Worm (Caenorhabditis elegans) whole organism, L1 larva: ENCODE measurements around the gene sra-1.

Experiments used
- F16B12.6 ChIP-seq: fragments of 150-350 bp; optimal IDR thresholded peaks from 2 replicates; lab custom pipeline; 2014; ENCODE audit warnings: missing biosample characterization, missing genetic modification characterization
- Y116A8C.19 ChIP-seq: sonication (generic microtip); optimal IDR thresholded peaks from 2 replicates; lab custom pipeline; 2016; ENCODE audit warnings: missing compliant biosample characterization, missing genetic modification characterization, borderline replicate concordance
- aha-1 ChIP-seq: fragments of 150-350 bp; optimal IDR thresholded peaks from 2 replicates; lab custom pipeline; 2014; ENCODE audit warnings: missing biosample characterization, missing genetic modification characterization
- alr-1 ChIP-seq: fragments of 200-800 bp; sonication (Bioruptor generic); optimal IDR thresholded peaks from 2 replicates; lab custom pipeline; 2018; ENCODE audit warnings: borderline replicate concordance, mild to moderate bottlenecking, missing genetic modification characterization, missing compliant biosample characterization
- aly-2 ChIP-seq: fragments of 150-350 bp; optimal IDR thresholded peaks from 2 replicates; lab custom pipeline; 2014; ENCODE audit warnings: missing biosample characterization, missing genetic modification characterization
- ama-1 ChIP-seq: fragments of 150-350 bp; optimal IDR thresholded peaks from 2 replicates; lab custom pipeline; 2014
- blmp-1 ChIP-seq: fragments of 150-350 bp; optimal IDR thresholded peaks from 2 replicates; lab custom pipeline; 2014; ENCODE audit warnings: missing biosample characterization, missing genetic modification characterization
- ceh-63 ChIP-seq: fragments of 200-800 bp; sonication (Bioruptor generic); optimal IDR thresholded peaks from 2 replicates; lab custom pipeline; 2018; ENCODE audit warnings: mild to moderate bottlenecking, missing genetic modification characterization, missing compliant biosample characterization
- ceh-82 ChIP-seq, 3 experiments: fragments of 150-350 bp in 1 of 3; sonication (generic microtip) in 2 of 3; optimal IDR thresholded peaks; 2 replicates each; lab custom pipeline; 2014 to 2017; ENCODE audit warnings: missing biosample characterization in 3 of 3, missing genetic modification characterization in 3 of 3
- ceh-90 ChIP-seq: sonication (generic microtip); optimal IDR thresholded peaks from 2 replicates; lab custom pipeline; 2016; ENCODE audit warnings: missing genetic modification characterization, missing compliant biosample characterization
- efl-1 ChIP-seq, 4 experiments: fragments of 150-350 bp; optimal IDR thresholded peaks in 3 of 4; peaks in 1 of 4; 1 replicate in 1 of 4; 2 replicates in 3 of 4; lab custom pipeline; 2014; ENCODE audit warnings: missing biosample characterization in 2 of 4, missing genetic modification characterization in 2 of 4, missing genetic modification reagents in 2 of 4
- egl-27 ChIP-seq, 2 experiments: fragments of 150-350 bp in 1 of 2; sonication (generic microtip); optimal IDR thresholded peaks; 3 replicates each; lab custom pipeline; 2017 to 2018; ENCODE audit warnings: missing biosample characterization in 2 of 2, missing genetic modification characterization in 2 of 2, missing genetic modification reagents in 2 of 2
- elt-2 ChIP-seq: sonication (generic microtip); optimal IDR thresholded peaks from 2 replicates; lab custom pipeline; 2016; ENCODE audit warnings: missing genetic modification characterization, mild to moderate bottlenecking, inconsistent platforms, missing compliant biosample characterization, missing genetic modification reagents
- fkh-8 ChIP-seq: sonication (generic microtip); optimal IDR thresholded peaks from 2 replicates; lab custom pipeline; 2016; ENCODE audit warnings: mild to moderate bottlenecking, missing genetic modification characterization, missing compliant biosample characterization
- fos-1 ChIP-seq: fragments of 150-350 bp; optimal IDR thresholded peaks from 2 replicates; lab custom pipeline; 2014; ENCODE audit warnings: missing biosample characterization, missing genetic modification characterization
- grh-1 ChIP-seq: fragments of 200-800 bp; sonication (Bioruptor generic); IDR thresholded peaks from 2 replicates; pipeline ENCODE4 v1.3.6; 2022; ENCODE audit warnings: missing genetic modification reagents, missing genetic modification characterization, missing compliant biosample characterization
- hlh-17 ChIP-seq: fragments of 200-800 bp; sonication (Bioruptor generic); optimal IDR thresholded peaks from 2 replicates; lab custom pipeline; 2018; ENCODE audit warnings: missing genetic modification characterization, mild to moderate bottlenecking, missing compliant biosample characterization, moderate library complexity, borderline replicate concordance
- hpl-2 ChIP-seq: fragments of 150-350 bp; optimal IDR thresholded peaks from 2 replicates; lab custom pipeline; 2014; ENCODE audit warnings: missing biosample characterization, missing genetic modification reagents, missing genetic modification characterization
- irx-1 ChIP-seq: sonication (generic microtip); optimal IDR thresholded peaks from 2 replicates; lab custom pipeline; 2016; ENCODE audit warnings: missing genetic modification characterization, missing compliant biosample characterization
- isw-1 ChIP-seq: fragments of 200-800 bp; sonication (Bioruptor generic); IDR thresholded peaks from 2 replicates; pipeline ENCODE4 v1.3.6; 2022; ENCODE audit warnings: missing genetic modification characterization, missing compliant biosample characterization
- jun-1 ChIP-seq: fragments of 150-350 bp; optimal IDR thresholded peaks from 2 replicates; lab custom pipeline; 2014; ENCODE audit warnings: missing biosample characterization, missing genetic modification reagents, missing genetic modification characterization
- lin-14 ChIP-seq: fragments of 200-800 bp; sonication (Bioruptor generic); optimal IDR thresholded peaks from 2 replicates; lab custom pipeline; 2018; ENCODE audit warnings: mild to moderate bottlenecking, missing genetic modification characterization, moderate library complexity, missing compliant biosample characterization
- lin-15B ChIP-seq: fragments of 150-350 bp; sonication (generic microtip); optimal IDR thresholded peaks from 3 replicates; lab custom pipeline; 2014; ENCODE audit warnings: missing biosample characterization, missing genetic modification characterization
- lin-35 ChIP-seq, 2 experiments: fragments of 150-350 bp; optimal IDR thresholded peaks; 2 replicates each; lab custom pipeline; 2014; ENCODE audit warnings: missing biosample characterization in 2 of 2, missing genetic modification characterization in 2 of 2, missing genetic modification reagents in 2 of 2
- lin-39 ChIP-seq: fragments of 150-350 bp; optimal IDR thresholded peaks from 2 replicates; lab custom pipeline; 2014; ENCODE audit warnings: missing biosample characterization, missing genetic modification reagents, missing genetic modification characterization
- lir-3 ChIP-seq: sonication (generic microtip); optimal IDR thresholded peaks from 2 replicates; lab custom pipeline; 2016; ENCODE audit warnings: mild to moderate bottlenecking, missing genetic modification characterization, moderate library complexity, missing compliant biosample characterization; ENCODE audit not compliant: poor library complexity
- mep-1 ChIP-seq: fragments of 150-350 bp; optimal IDR thresholded peaks from 2 replicates; lab custom pipeline; 2014; ENCODE audit warnings: missing biosample characterization, missing genetic modification characterization
- nhr-19 ChIP-seq: fragments of 200-800 bp; sonication (Bioruptor generic); conservative IDR thresholded peaks from 2 replicates; pipeline ENCODE4 v1.3.6; 2022; ENCODE audit warnings: missing genetic modification characterization, missing compliant biosample characterization
- nhr-20 ChIP-seq: sonication (generic microtip); optimal IDR thresholded peaks from 2 replicates; lab custom pipeline; 2016; ENCODE audit warnings: mild to moderate bottlenecking, missing genetic modification characterization, missing compliant biosample characterization
- nhr-28 ChIP-seq: fragments of 150-350 bp; optimal IDR thresholded peaks from 2 replicates; lab custom pipeline; 2014; ENCODE audit warnings: missing biosample characterization, missing genetic modification characterization
- nhr-71 ChIP-seq: sonication (generic microtip); optimal IDR thresholded peaks from 2 replicates; lab custom pipeline; 2016; ENCODE audit warnings: mild to moderate bottlenecking, missing genetic modification characterization, moderate library complexity, missing compliant biosample characterization
- nhr-77 ChIP-seq: fragments of 150-350 bp; optimal IDR thresholded peaks from 2 replicates; lab custom pipeline; 2014; ENCODE audit warnings: missing biosample characterization, missing genetic modification characterization
- nhr-84 ChIP-seq: sonication (generic microtip); optimal IDR thresholded peaks from 2 replicates; lab custom pipeline; 2017; ENCODE audit warnings: missing biosample characterization, missing genetic modification characterization
- nhr-90 ChIP-seq: sonication (generic microtip); optimal IDR thresholded peaks from 2 replicates; lab custom pipeline; 2016; ENCODE audit warnings: mild to moderate bottlenecking, missing genetic modification characterization, missing compliant biosample characterization; ENCODE audit not compliant: poor library complexity
- pax-3 ChIP-seq: fragments of 200-800 bp; sonication (Bioruptor generic); optimal IDR thresholded peaks from 2 replicates; lab custom pipeline; 2018; ENCODE audit warnings: mild to moderate bottlenecking, missing genetic modification characterization, moderate library complexity, missing compliant biosample characterization
- pqm-1 ChIP-seq: sonication (generic microtip); optimal IDR thresholded peaks from 3 replicates; lab custom pipeline; 2017; ENCODE audit warnings: missing biosample characterization, missing genetic modification characterization
- rnt-1 ChIP-seq: sonication (generic microtip); optimal IDR thresholded peaks from 2 replicates; lab custom pipeline; 2016; ENCODE audit warnings: mild to moderate bottlenecking, missing genetic modification characterization, moderate library complexity, missing compliant biosample characterization
- skn-1 ChIP-seq: fragments of 150-350 bp; optimal IDR thresholded peaks from 2 replicates; lab custom pipeline; 2014; ENCODE audit warnings: missing biosample characterization, missing genetic modification characterization
- snu-23 ChIP-seq: sonication (generic microtip); optimal IDR thresholded peaks from 2 replicates; lab custom pipeline; 2016; ENCODE audit warnings: missing genetic modification characterization, missing compliant biosample characterization
- sptf-1 ChIP-seq: fragments of 150-350 bp; optimal IDR thresholded peaks from 2 replicates; lab custom pipeline; 2014; ENCODE audit warnings: missing biosample characterization, missing genetic modification characterization
- tbx-2 ChIP-seq: sonication (generic microtip); optimal IDR thresholded peaks from 2 replicates; lab custom pipeline; 2016; ENCODE audit warnings: missing genetic modification characterization, missing compliant biosample characterization
- tlp-1 ChIP-seq: fragments of 150-350 bp; optimal IDR thresholded peaks from 2 replicates; lab custom pipeline; 2014; ENCODE audit warnings: missing biosample characterization, missing genetic modification characterization
- unc-62 ChIP-seq: fragments of 150-350 bp; optimal IDR thresholded peaks from 2 replicates; lab custom pipeline; 2014; ENCODE audit warnings: missing biosample characterization, missing genetic modification reagents, missing genetic modification characterization
- unc-98 ChIP-seq: fragments of 200-800 bp; sonication (Bioruptor generic); IDR thresholded peaks from 2 replicates; pipeline ENCODE4 v1.3.6; 2022; ENCODE audit warnings: missing genetic modification characterization, missing compliant biosample characterization
- vab-15 ChIP-seq: sonication (generic microtip); optimal IDR thresholded peaks from 2 replicates; lab custom pipeline; 2017; ENCODE audit warnings: missing genotype, mild to moderate bottlenecking, missing genetic modification characterization, missing compliant biosample characterization
- xbp-1 ChIP-seq: sonication (generic microtip); optimal IDR thresholded peaks from 2 replicates; lab custom pipeline; 2016; ENCODE audit warnings: missing genetic modification characterization, missing compliant biosample characterization
- zag-1 ChIP-seq: fragments of 150-350 bp; optimal IDR thresholded peaks from 2 replicates; lab custom pipeline; 2014; ENCODE audit warnings: missing biosample characterization, missing genetic modification characterization
- zip-4 ChIP-seq: fragments of 200-800 bp; sonication (Bioruptor generic); optimal IDR thresholded peaks from 2 replicates; lab custom pipeline; 2018; ENCODE audit warnings: mild to moderate bottlenecking, missing genetic modification characterization, moderate library complexity, missing compliant biosample characterization
- ztf-11 ChIP-seq, 2 experiments: sonication (generic microtip); optimal IDR thresholded peaks; 2 replicates each; lab custom pipeline; 2016 to 2017; ENCODE audit warnings: missing genetic modification characterization in 2 of 2, missing biosample characterization in 1 of 2, missing compliant biosample characterization in 1 of 2

Gene sra-1

DNA sequence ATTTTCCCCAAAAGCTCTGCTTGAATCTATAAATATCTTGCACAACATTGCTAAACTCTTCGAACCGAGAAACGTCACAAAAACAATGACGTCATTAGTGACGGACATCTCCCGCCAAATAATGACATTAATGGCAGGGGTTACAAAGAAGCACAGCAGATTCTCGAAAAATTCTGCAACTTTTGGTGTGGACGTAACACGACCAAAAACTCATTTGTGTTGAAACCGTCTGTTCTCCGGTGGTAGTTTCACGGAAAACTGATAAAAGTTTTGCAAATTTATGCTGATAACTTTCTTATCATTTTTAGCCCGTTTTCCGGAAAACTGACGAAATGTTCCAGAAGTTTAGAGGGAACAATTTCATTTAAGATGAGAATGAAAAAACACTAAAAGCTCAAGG, 22.9 kb downstream of the sra-1 start:
- TF ChIP-seq ztf-11 (tag; optimal IDR thresholded peaks at IDR 0.05; lab: Kevin White, UChicago) (no peak), F16B12.6 (tag; lab: Kevin White, UChicago) (no peak), lin-14 (GFP tag; lab: Kevin White, UChicago) (peak; percentile 37), ceh-90 (no peak), lir-3 (tag; lab: Kevin White, UChicago) (no peak), pqm-1 (tag; lab: Kevin White, UChicago) (peak; percentile 37), fkh-8 (tag; lab: Kevin White, UChicago) (peak; percentile 1), tbx-2 (tag; lab: Kevin White, UChicago) (no peak), elt-2 (tag; lab: Kevin White, UChicago) (peak; percentile 51), lin-39 (tag; lab: Kevin White, UChicago) (no peak), hlh-17 (GFP tag; lab: Kevin White, UChicago) (no peak), nhr-71 (tag; lab: Kevin White, UChicago) (peak; percentile 28)

DNA sequence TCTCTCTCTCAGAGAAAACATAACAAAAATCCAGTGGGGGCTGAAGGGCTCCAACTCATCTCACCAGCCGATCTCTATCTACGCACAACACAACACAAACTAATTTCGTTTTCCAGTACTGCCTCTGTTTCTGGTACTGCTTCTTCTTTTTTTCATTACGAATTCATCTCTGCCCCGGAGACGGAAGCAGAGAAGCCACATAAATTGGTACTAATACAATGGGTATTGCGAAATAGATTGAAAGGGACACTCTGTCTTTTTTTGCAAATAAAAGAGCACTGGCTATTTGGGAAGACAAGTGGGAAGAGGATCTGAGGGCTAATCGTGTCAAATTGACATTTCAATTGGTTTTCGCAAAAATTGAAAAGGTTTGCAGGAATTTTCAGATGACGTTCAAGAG, 24.2 kb downstream of the sra-1 start:
- TF ChIP-seq ztf-11 (tag; optimal IDR thresholded peaks at IDR 0.05; lab: Kevin White, UChicago) (no peak), nhr-90 (tag; lab: Kevin White, UChicago) (no peak), elt-2 (tag; lab: Kevin White, UChicago) (no peak), ama-1 (lab: Kevin White, UChicago) (no peak), sptf-1 (no peak), tbx-2 (tag; lab: Kevin White, UChicago) (peak; percentile 17), blmp-1 (tag; lab: Kevin White, UChicago) (no peak), nhr-84 (tag; lab: Kevin White, UChicago) (no peak), jun-1 (tag; lab: Kevin White, UChicago) (no peak), grh-1 (GFP tag; lab: Robert Waterston, UW) (no peak), F16B12.6 (tag; lab: Kevin White, UChicago) (no peak), unc-62 (no peak), hlh-17 (GFP tag; lab: Kevin White, UChicago) (no peak), aly-2 (no peak), ceh-82 (tag; optimal IDR thresholded peaks at IDR 0.05; lab: Kevin White, UChicago) (peak in 1 of 3 experiments; percentile 20), nhr-71 (tag; lab: Kevin White, UChicago) (peak; percentile 24), snu-23 (GFP tag; lab: Kevin White, UChicago) (peak; percentile 2), efl-1 (optimal IDR thresholded peaks at IDR 0.05; lab: Kevin White, UChicago) (no peak), efl-1 (GFP tag; optimal IDR thresholded peaks at IDR 0.05 in 1 of 2; lab: Kevin White, UChicago) (peak in 1 of 2 experiments; percentile 16), rnt-1 (tag; lab: Kevin White, UChicago) (no peak), lin-35 (GFP tag; optimal IDR thresholded peaks at IDR 0.05; lab: Kevin White, UChicago) (no peak), Y116A8C.19 (tag; lab: Kevin White, UChicago) (no peak), xbp-1 (tag; lab: Kevin White, UChicago) (no peak), hpl-2 (GFP tag; lab: Kevin White, UChicago) (no peak), lin-39 (tag; lab: Kevin White, UChicago) (no peak), nhr-28 (no peak), skn-1 (tag; lab: Kevin White, UChicago) (no peak), egl-27 (tag; optimal IDR thresholded peaks at IDR 0.05; lab: Kevin White, UChicago) (no peak), tlp-1 (no peak), aha-1 (tag; lab: Kevin White, UChicago) (no peak), nhr-20 (tag; lab: Kevin White, UChicago) (no peak), isw-1 (GFP tag; lab: Robert Waterston, UW) (no peak), mep-1 (no peak), fos-1 (tag; lab: Kevin White, UChicago) (no peak), pax-3 (no peak), vab-15 (tag; lab: Kevin White, UChicago) (no peak), zip-4 (peak; percentile 37), alr-1 (tag; lab: Kevin White, UChicago) (no peak), irx-1 (no peak), zag-1 (tag; lab: Kevin White, UChicago) (peak; percentile 16), lin-15B (tag; lab: Kevin White, UChicago) (no peak), lin-14 (GFP tag; lab: Kevin White, UChicago) (peak; percentile 79), ceh-63 (GFP tag; lab: Kevin White, UChicago) (no peak), unc-98 (GFP tag; lab: Robert Waterston, UW) (no peak), nhr-19 (no peak), nhr-77 (no peak)
